Worm (Caenorhabditis elegans) whole organism, late embryonic: ENCODE measurements around the gene Y57A10C.1.

ENCODE experiments used
- ceh-2 ChIP-seq: sonication (generic microtip); optimal IDR thresholded peaks from 2 replicates; lab custom pipeline; 2016; ENCODE audit warnings: missing genotype, missing genetic modification characterization, missing compliant biosample characterization
- ets-4 ChIP-seq: sonication (generic microtip); optimal IDR thresholded peaks from 2 replicates; lab custom pipeline; 2016; ENCODE audit warnings: missing genetic modification characterization, missing compliant biosample characterization
- fax-1 ChIP-seq: sonication (generic microtip); optimal IDR thresholded peaks from 2 replicates; lab custom pipeline; 2016; ENCODE audit warnings: missing genotype, missing genetic modification characterization, missing compliant biosample characterization
- unc-55 ChIP-seq: sonication (generic microtip); optimal IDR thresholded peaks from 2 replicates; lab custom pipeline; 2017; ENCODE audit warnings: missing biosample characterization, missing genetic modification reagents, missing genetic modification characterization
- zip-5 ChIP-seq: sonication (generic microtip); optimal IDR thresholded peaks from 2 replicates; lab custom pipeline; 2016; ENCODE audit warnings: missing genetic modification characterization, missing compliant biosample characterization

- TF ChIP-seq ets-4 (no peak), fax-1 (tag; lab: Kevin White, UChicago) (no peak), zip-5 (tag; lab: Kevin White, UChicago) (no peak), ceh-2 (no peak), unc-55 (GFP tag; lab: Kevin White, UChicago) (no peak)
Observed at ce11 chrII:12432356-12432755, 20.0 kb upstream of the Y57A10C.1 start, which contains the start of gene dct-12.
